Fruit fly (Drosophila melanogaster): ENCODE data around the gene Or85f.

dm6 chr3R:9370413-9370812 lies 27.6 kb upstream of the Or85f start:
- TF ChIP-seq h (optimal IDR thresholded peaks at IDR 0.05) = no peak
- TF ChIP-seq ttk (optimal IDR thresholded peaks at IDR 0.05) = no peak
- TF ChIP-seq psq (optimal IDR thresholded peaks at IDR 0.05) = no peak
- TF ChIP-seq insv (optimal IDR thresholded peaks at IDR 0.05) = no peak
- TF ChIP-seq Myc (optimal IDR thresholded peaks at IDR 0.05) = no peak
